Fruit fly (Drosophila melanogaster): Measurements from ENCODE around the gene Art4.

DNA sequence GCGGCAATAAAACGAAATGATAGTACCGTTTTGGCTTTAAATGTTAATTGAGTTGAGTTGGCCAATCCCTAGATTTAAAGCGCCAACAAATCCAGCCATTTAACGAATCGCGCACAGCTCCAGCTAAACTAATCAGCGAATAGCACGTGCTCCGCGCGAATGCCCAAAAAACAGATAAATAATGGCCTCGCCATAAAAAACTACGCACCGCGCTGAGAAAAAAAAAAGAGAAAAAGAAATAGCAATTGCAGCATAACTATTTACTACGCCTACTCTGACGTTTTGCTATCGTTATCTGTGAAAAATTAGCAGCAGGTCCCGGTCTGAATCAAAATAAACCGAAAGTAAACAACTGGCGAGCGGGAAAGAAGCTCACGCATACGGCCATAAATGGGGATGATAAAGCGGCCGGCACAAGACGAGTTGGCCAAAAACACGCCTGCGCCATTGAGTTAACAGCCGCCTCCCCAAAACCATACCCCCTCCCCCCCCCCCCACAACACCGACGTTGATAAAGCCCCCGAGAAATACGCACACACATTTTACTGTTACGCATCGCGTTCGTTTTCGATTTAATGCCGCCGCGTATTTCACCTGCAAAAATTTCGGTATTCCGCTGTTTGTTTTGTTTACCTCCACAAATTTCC lies 46.4 kb downstream of the Art4 start:
- TF ChIP-seq psq (optimal IDR thresholded peaks at IDR 0.05) (no peak), h (optimal IDR thresholded peaks at IDR 0.05) (no peak), insv (optimal IDR thresholded peaks at IDR 0.05) (no peak), Myc (optimal IDR thresholded peaks at IDR 0.05) (no peak), Sin3A (optimal IDR thresholded peaks at IDR 0.05) (no peak), ttk (optimal IDR thresholded peaks at IDR 0.05) (no peak)

All from Kc167 (cell line).